Worm (Caenorhabditis elegans): ENCODE measurements around the gene tomm-40.

Gene tomm-40

ce11 chrII:8973516-8974043, at the start of gene tomm-40:
Gene tomm-40 (minus strand): TSS chrII:8973566.
- TF ChIP-seq madf-5 (GFP tag; IDR thresholded peaks at IDR 0.05) (no peak), lsy-2 (tag; optimal IDR thresholded peaks at IDR 0.05) (no peak), Y75B8A.6 (GFP tag; IDR thresholded peaks at IDR 0.05) (no peak), ztf-7 (tag; optimal IDR thresholded peaks at IDR 0.05) (no peak), pqm-1 (tag; optimal IDR thresholded peaks at IDR 0.05) (no peak), tra-1 (GFP tag; IDR thresholded peaks at IDR 0.05) (no peak), arid-1 (GFP tag; conservative IDR thresholded peaks at IDR 0.05) (no peak), rbr-2 (tag; optimal IDR thresholded peaks at IDR 0.05) (no peak), lin-39 (tag; optimal IDR thresholded peaks at IDR 0.05) (no peak), T20F7.1 (GFP tag; optimal IDR thresholded peaks at IDR 0.05) (peak; percentile 94), lin-29 (GFP tag; IDR thresholded peaks at IDR 0.05) (no peak), Y105C5A.15 (GFP tag; IDR thresholded peaks at IDR 0.05) (no peak), dpl-1 (GFP tag; optimal IDR thresholded peaks at IDR 0.05) (peak; percentile 44)

- peak in 1 of 2 experiments; percentile 96 for TF ChIP-seq unc-62 (GFP tag; optimal IDR thresholded peaks at IDR 0.05 in 1 of 2)
- no peak for TF ChIP-seq unc-62 (tag; optimal IDR thresholded peaks at IDR 0.05)
- TF ChIP-seq ztf-11 (tag; optimal IDR thresholded peaks at IDR 0.05) = no peak
These were observed 48.3 kb upstream of the tomm-40 start for ce11 chrII:9021625-9022024.

ce11 chrII:9019704-9020103, 46.3 kb upstream of the tomm-40 start, which contains the start of gene dep-1:
Gene dep-1 (minus strand): TSS chrII:9019798.
- TF ChIP-seq F49E8.2 (tag; optimal IDR thresholded peaks at IDR 0.05; ENCODE audit: borderline replicate concordance) (no peak), zip-11 (GFP tag; IDR thresholded peaks at IDR 0.05) (no peak), zag-1 (tag; optimal IDR thresholded peaks at IDR 0.05) (no peak), ceh-32 (tag; optimal IDR thresholded peaks at IDR 0.05; ENCODE audit: poor library complexity) (no peak), snpc-4 (tag; optimal IDR thresholded peaks at IDR 0.05) (no peak), ZK546.5 (tag; optimal IDR thresholded peaks at IDR 0.05) (no peak), set-16 (GFP tag; IDR thresholded peaks at IDR 0.05) (no peak), hlh-11 (tag; optimal IDR thresholded peaks at IDR 0.05) (no peak)

- TF ChIP-seq unc-62 (GFP tag; optimal IDR thresholded peaks at IDR 0.05 in 1 of 2) (peak in 1 of 2 experiments; percentile 91), unc-62 (tag; optimal IDR thresholded peaks at IDR 0.05) (no peak), nhr-76 (tag; optimal IDR thresholded peaks at IDR 0.05) (no peak)
These were observed 44.3 kb upstream of the tomm-40 start for ce11 chrII:9017628-9018027.

ce11 chrII:9014877-9015505, 41.6 kb upstream of the tomm-40 start:
- TF ChIP-seq mes-2 (tag; optimal IDR thresholded peaks at IDR 0.05; ENCODE audit: poor library complexity, severe bottlenecking) (no peak), Y48G9A.11 (GFP tag; IDR thresholded peaks at IDR 0.05) (no peak), aha-1 (tag) (peak; percentile 59), hlh-30 (tag; optimal IDR thresholded peaks at IDR 0.05; ENCODE audit: insufficient read depth) (peak; percentile 12), dmd-6 (GFP tag; IDR thresholded peaks at IDR 0.05) (0 out of 2 replicates have a peak, but pooled peaks have one; percentile 20), T20F7.1 (GFP tag; optimal IDR thresholded peaks at IDR 0.05) (no peak), daf-16 (GFP tag; optimal IDR thresholded peaks at IDR 0.05) (no peak), daf-16 (tag; optimal IDR thresholded peaks at IDR 0.05) (no peak), pqm-1 (tag; optimal IDR thresholded peaks at IDR 0.05) (peak; percentile 10), mxl-3 (GFP tag; optimal IDR thresholded peaks at IDR 0.05) (no peak), F49E8.2 (tag; optimal IDR thresholded peaks at IDR 0.05; ENCODE audit: borderline replicate concordance) (no peak)

Measured in whole organism, L4 larva.